Worm (Caenorhabditis elegans) whole organism, young adult: ENCODE results near the gene F59B2.8.

Source experiments
- B0336.3 ChIP-seq: fragments of 200-800 bp; sonication (Bioruptor generic); IDR thresholded peaks from 2 replicates; pipeline ENCODE4 v1.3.6; 2022; ENCODE audit warnings: missing genetic modification characterization, missing compliant biosample characterization
- C06A6.2 ChIP-seq: fragments of 200-800 bp; sonication (Bioruptor generic); conservative IDR thresholded peaks from 2 replicates; pipeline ENCODE4 v1.3.6; 2022; ENCODE audit warnings: missing genetic modification characterization, missing compliant biosample characterization
- C17E4.6 ChIP-seq: fragments of 200-800 bp; sonication (Bioruptor generic); IDR thresholded peaks from 2 replicates; pipeline ENCODE4 v1.3.6; 2022; ENCODE audit warnings: missing genetic modification reagents, missing genetic modification characterization, missing compliant biosample characterization
- F52B5.7 ChIP-seq: sonication (generic microtip); optimal IDR thresholded peaks from 2 replicates; lab custom pipeline; 2016; ENCODE audit warnings: mild to moderate bottlenecking, missing genetic modification characterization, missing compliant biosample characterization
- F57C9.4 ChIP-seq: sonication (generic microtip); optimal IDR thresholded peaks from 2 replicates; lab custom pipeline; 2017; ENCODE audit warnings: mild to moderate bottlenecking, missing genetic modification characterization, missing compliant biosample characterization
- K11D2.4 ChIP-seq: fragments of 200-800 bp; sonication (Bioruptor generic); IDR thresholded peaks from 2 replicates; pipeline ENCODE4 v1.3.6; 2022; ENCODE audit warnings: missing genetic modification reagents, missing genetic modification characterization, missing compliant biosample characterization
- K12H6.12 ChIP-seq: fragments of 200-800 bp; sonication (Bioruptor generic); optimal IDR thresholded peaks from 2 replicates; lab custom pipeline; 2018; ENCODE audit warnings: mild to moderate bottlenecking, missing genetic modification characterization, missing compliant biosample characterization
- Y53F4B.3 ChIP-seq: fragments of 200-800 bp; sonication (Bioruptor generic); IDR thresholded peaks from 2 replicates; pipeline ENCODE4 v1.3.6; 2022; ENCODE audit warnings: missing genetic modification reagents, missing genetic modification characterization, missing compliant biosample characterization
- atf-7 ChIP-seq: sonication (generic microtip); optimal IDR thresholded peaks from 2 replicates; lab custom pipeline; 2017; ENCODE audit warnings: mild to moderate bottlenecking, missing genetic modification characterization, missing compliant biosample characterization
- athp-1 ChIP-seq: sonication (generic microtip); optimal IDR thresholded peaks from 2 replicates; lab custom pipeline; 2017; ENCODE audit warnings: mild to moderate bottlenecking, missing genetic modification characterization, missing compliant biosample characterization
- attf-5 ChIP-seq: fragments of 200-800 bp; sonication (Bioruptor generic); optimal IDR thresholded peaks from 2 replicates; lab custom pipeline; 2018; ENCODE audit warnings: mild to moderate bottlenecking, missing genetic modification characterization, missing compliant biosample characterization
- attf-6 ChIP-seq: fragments of 200-800 bp; sonication (Bioruptor generic); IDR thresholded peaks from 2 replicates; pipeline ENCODE4 v1.3.6; 2022; ENCODE audit warnings: missing genetic modification reagents, missing genetic modification characterization, missing compliant biosample characterization
- bed-2 ChIP-seq: fragments of 200-800 bp; sonication (Bioruptor generic); IDR thresholded peaks from 2 replicates; pipeline ENCODE4 v1.3.6; 2022; ENCODE audit warnings: missing genetic modification reagents, missing genetic modification characterization, missing compliant biosample characterization
- ccch-3 ChIP-seq: fragments of 200-800 bp; sonication (Bioruptor generic); optimal IDR thresholded peaks from 2 replicates; lab custom pipeline; 2018; ENCODE audit warnings: mild to moderate bottlenecking, missing genetic modification characterization, missing compliant biosample characterization
- cebp-2 ChIP-seq: fragments of 200-800 bp; sonication (Bioruptor generic); IDR thresholded peaks from 2 replicates; pipeline ENCODE4 v1.3.6; 2022; ENCODE audit warnings: missing genetic modification characterization, missing compliant biosample characterization
- chd-7 ChIP-seq: sonication (generic microtip); optimal IDR thresholded peaks from 2 replicates; lab custom pipeline; 2016; ENCODE audit warnings: mild to moderate bottlenecking, missing genetic modification characterization, moderate library complexity, missing compliant biosample characterization
- dpl-1 ChIP-seq: fragments of 150-350 bp; optimal IDR thresholded peaks from 2 replicates; lab custom pipeline; 2014; ENCODE audit warnings: missing biosample characterization, missing genetic modification reagents, missing genetic modification characterization
- efl-1 ChIP-seq: fragments of 150-350 bp; optimal IDR thresholded peaks from 2 replicates; lab custom pipeline; 2014; ENCODE audit warnings: missing biosample characterization, missing genetic modification reagents, missing genetic modification characterization
- egrh-3 ChIP-seq: fragments of 200-800 bp; sonication (Bioruptor generic); IDR thresholded peaks from 2 replicates; pipeline ENCODE4 v1.3.6; 2022; ENCODE audit warnings: missing genetic modification reagents, missing genetic modification characterization, missing compliant biosample characterization
- ekl-4 ChIP-seq: fragments of 200-800 bp; sonication (Bioruptor generic); IDR thresholded peaks from 2 replicates; pipeline ENCODE4 v1.3.6; 2022; ENCODE audit warnings: missing genetic modification reagents, missing genetic modification characterization, missing compliant biosample characterization
- hmg-1.2 ChIP-seq: fragments of 200-800 bp; sonication (Bioruptor generic); IDR thresholded peaks from 2 replicates; pipeline ENCODE4 v1.3.6; 2022; ENCODE audit warnings: missing genetic modification reagents, missing genetic modification characterization, missing compliant biosample characterization
- hmg-20 ChIP-seq: fragments of 200-800 bp; sonication (Bioruptor generic); IDR thresholded peaks from 2 replicates; pipeline ENCODE4 v1.3.6; 2022; ENCODE audit warnings: missing genetic modification reagents, missing genetic modification characterization, missing compliant biosample characterization
- hsf-1 ChIP-seq: fragments of 200-800 bp; sonication (Bioruptor generic); IDR thresholded peaks from 2 replicates; pipeline ENCODE4 v1.3.6; 2022; ENCODE audit warnings: missing genetic modification reagents, missing genetic modification characterization, missing compliant biosample characterization
- lin-40 ChIP-seq: sonication (generic microtip); optimal IDR thresholded peaks from 2 replicates; lab custom pipeline; 2016; ENCODE audit warnings: missing genetic modification characterization, mild to moderate bottlenecking, missing compliant biosample characterization, missing genotype, missing genetic modification reagents
- lir-1 ChIP-seq: fragments of 200-800 bp; sonication (Bioruptor generic); conservative IDR thresholded peaks from 2 replicates; pipeline ENCODE4 v1.3.6; 2022; ENCODE audit warnings: missing genetic modification reagents, missing genetic modification characterization, missing compliant biosample characterization
- lsy-27 ChIP-seq: sonication (generic microtip); optimal IDR thresholded peaks from 2 replicates; lab custom pipeline; 2017; ENCODE audit warnings: missing genetic modification characterization, mild to moderate bottlenecking, missing compliant biosample characterization, antibody characterized with exemption, missing genotype, borderline replicate concordance; ENCODE audit not compliant: insufficient read depth
- madf-3 ChIP-seq: fragments of 200-800 bp; sonication (Bioruptor generic); IDR thresholded peaks from 2 replicates; pipeline ENCODE4 v1.3.6; 2022; ENCODE audit warnings: missing genetic modification reagents, missing genetic modification characterization, missing compliant biosample characterization
- nfya-1 ChIP-seq: sonication (generic microtip); optimal IDR thresholded peaks from 2 replicates; lab custom pipeline; 2017; ENCODE audit warnings: antibody characterized with exemption, missing compliant biosample characterization, missing genetic modification characterization, borderline replicate concordance; ENCODE audit not compliant: insufficient read depth
- nhr-80 ChIP-seq: sonication (generic microtip); optimal IDR thresholded peaks from 2 replicates; lab custom pipeline; 2016; ENCODE audit warnings: missing genetic modification characterization, missing compliant biosample characterization
- pbrm-1 ChIP-seq: fragments of 200-800 bp; sonication (Bioruptor generic); IDR thresholded peaks from 2 replicates; pipeline ENCODE4 v1.3.6; 2022; ENCODE audit warnings: missing genetic modification reagents, missing genetic modification characterization, missing compliant biosample characterization
- pha-4 ChIP-seq: fragments of 150-350 bp; sonication (generic microtip); optimal IDR thresholded peaks from 2 replicates; lab custom pipeline; 2014; ENCODE audit warnings: missing biosample characterization, missing genetic modification reagents, missing genetic modification characterization
- sdz-38 ChIP-seq: sonication (generic microtip); optimal IDR thresholded peaks from 2 replicates; lab custom pipeline; 2016; ENCODE audit warnings: missing genotype, missing genetic modification characterization, missing compliant biosample characterization
- snpc-1.1 ChIP-seq: sonication (generic microtip); optimal IDR thresholded peaks from 2 replicates; lab custom pipeline; 2017; ENCODE audit warnings: missing genetic modification characterization, mild to moderate bottlenecking, missing compliant biosample characterization, antibody characterized with exemption, moderate library complexity, missing genotype, missing genetic modification reagents; ENCODE audit not compliant: insufficient read depth
- snpc-1.3 ChIP-seq: sonication (generic microtip); optimal IDR thresholded peaks from 2 replicates; lab custom pipeline; 2017; ENCODE audit warnings: missing genetic modification characterization, mild to moderate bottlenecking, missing compliant biosample characterization, antibody characterized with exemption, moderate library complexity, missing genotype, missing genetic modification reagents; ENCODE audit not compliant: insufficient read depth
- tbp1 ChIP-seq: fragments of 200-800 bp; sonication (Bioruptor generic); optimal IDR thresholded peaks from 2 replicates; lab custom pipeline; 2018; ENCODE audit warnings: mild to moderate bottlenecking, missing genetic modification characterization, missing compliant biosample characterization
- tlf-1 ChIP-seq: fragments of 200-800 bp; sonication (Bioruptor generic); optimal IDR thresholded peaks from 2 replicates; lab custom pipeline; 2018; ENCODE audit warnings: mild to moderate bottlenecking, missing genetic modification characterization, missing compliant biosample characterization
- xnd-1 ChIP-seq: sonication (generic microtip); optimal IDR thresholded peaks from 2 replicates; lab custom pipeline; 2016; ENCODE audit warnings: missing genotype, missing genetic modification reagents, missing genetic modification characterization, missing compliant biosample characterization
- zim-3 ChIP-seq: sonication (generic microtip); optimal IDR thresholded peaks from 2 replicates; lab custom pipeline; 2017; ENCODE audit warnings: mild to moderate bottlenecking, missing genetic modification characterization, moderate library complexity, missing compliant biosample characterization
- ztf-22 ChIP-seq: fragments of 200-800 bp; sonication (Bioruptor generic); optimal IDR thresholded peaks from 2 replicates; lab custom pipeline; 2018; ENCODE audit warnings: mild to moderate bottlenecking, missing genetic modification characterization, moderate library complexity, missing compliant biosample characterization
- ztf-25 ChIP-seq: fragments of 200-800 bp; sonication (Bioruptor generic); IDR thresholded peaks from 2 replicates; pipeline ENCODE4 v1.3.6; 2022; ENCODE audit warnings: missing genetic modification reagents, missing genetic modification characterization, missing compliant biosample characterization

Gene F59B2.8

DNA sequence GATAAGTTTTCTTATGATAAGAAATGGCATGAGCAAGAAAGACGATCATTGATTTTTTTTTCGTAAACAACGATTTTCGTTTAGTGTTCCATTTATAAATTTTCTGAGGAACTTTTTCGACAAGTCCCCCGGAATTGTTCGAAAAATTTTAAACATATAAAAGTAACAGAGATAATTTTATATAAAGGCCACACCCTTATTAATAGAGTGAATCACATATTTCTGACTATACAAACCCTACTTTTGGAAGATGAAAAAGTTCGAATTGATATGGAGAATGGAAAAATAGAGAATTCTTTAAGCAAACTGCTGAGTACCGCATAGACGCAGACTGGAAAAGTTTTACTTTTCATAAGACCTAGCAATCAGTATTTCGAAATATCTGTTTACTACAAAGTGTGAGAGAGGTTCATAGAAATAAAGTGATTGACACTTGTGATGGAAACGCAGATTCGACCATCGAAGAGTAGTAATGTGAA, 41.2 kb upstream of the F59B2.8 start (continued):
- TF ChIP-seq snpc-1.1 (tag; lab: Kevin White, UChicago): no peak
- TF ChIP-seq K11D2.4 (GFP tag; lab: Robert Waterston, UW): peak; percentile 49
- TF ChIP-seq Y53F4B.3 (GFP tag; lab: Robert Waterston, UW): no peak
- TF ChIP-seq tbp1 (GFP tag; lab: Kevin White, UChicago): peak; percentile 65
- TF ChIP-seq K12H6.12: peak; percentile 63
- no peak for TF ChIP-seq athp-1
- TF ChIP-seq lin-40 (tag; lab: Kevin White, UChicago): peak; percentile 67
- TF ChIP-seq egrh-3 (GFP tag; lab: Robert Waterston, UW): no peak
- TF ChIP-seq hmg-1.2: peak; percentile 54
- TF ChIP-seq chd-7 (tag; lab: Kevin White, UChicago): peak; percentile 70
- no peak for TF ChIP-seq ccch-3 (GFP tag; lab: Kevin White, UChicago)
- TF ChIP-seq bed-2 (GFP tag; lab: Robert Waterston, UW): no peak
- TF ChIP-seq ztf-22: peak; percentile 32
- peak; percentile 63; the same call in 1 of the 2 replicates for TF ChIP-seq B0336.3 (GFP tag; lab: Robert Waterston, UW)
- TF ChIP-seq cebp-2 (GFP tag; lab: Robert Waterston, UW): no peak
- peak; percentile 41; the same call in 1 of the 2 replicates for TF ChIP-seq C06A6.2 (GFP tag; lab: Robert Waterston, UW)
- TF ChIP-seq nfya-1 (tag; lab: Kevin White, UChicago): no peak
- peak; percentile 45; the same call in 1 of the 2 replicates for TF ChIP-seq madf-3
- TF ChIP-seq, all 124 proteins: peak for 61

DNA sequence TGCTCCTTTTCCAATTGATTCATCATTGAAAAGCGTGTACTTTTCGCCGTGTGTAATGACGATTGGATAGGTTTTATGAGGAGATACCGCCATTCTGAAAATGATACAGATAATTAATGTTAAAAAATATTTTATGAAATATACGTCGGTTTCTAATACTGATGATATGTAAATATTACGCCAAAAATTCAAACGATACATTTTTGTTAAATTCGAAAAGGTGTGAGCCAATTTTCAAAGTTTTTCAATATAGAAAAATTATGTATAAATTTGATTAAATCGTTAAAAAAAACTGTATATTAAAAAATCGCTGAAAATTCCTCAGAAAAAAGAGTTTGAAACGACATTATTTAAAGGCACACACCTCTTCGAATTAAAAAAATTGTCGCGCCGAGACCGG, 40.6 kb upstream of the F59B2.8 start, which contains the start of gene ikke-1:
Gene ikke-1, minus strand, starts transcription at position 101 of the 400 bp plus-strand sequence.
- no peak for TF ChIP-seq ztf-25 (GFP tag; lab: Robert Waterston, UW)
- TF ChIP-seq hsf-1 (GFP tag; lab: Robert Waterston, UW): 0 out of 2 replicates have a peak, but pooled peaks have one; percentile 6
- TF ChIP-seq, all 124 proteins: peak for 1

DNA sequence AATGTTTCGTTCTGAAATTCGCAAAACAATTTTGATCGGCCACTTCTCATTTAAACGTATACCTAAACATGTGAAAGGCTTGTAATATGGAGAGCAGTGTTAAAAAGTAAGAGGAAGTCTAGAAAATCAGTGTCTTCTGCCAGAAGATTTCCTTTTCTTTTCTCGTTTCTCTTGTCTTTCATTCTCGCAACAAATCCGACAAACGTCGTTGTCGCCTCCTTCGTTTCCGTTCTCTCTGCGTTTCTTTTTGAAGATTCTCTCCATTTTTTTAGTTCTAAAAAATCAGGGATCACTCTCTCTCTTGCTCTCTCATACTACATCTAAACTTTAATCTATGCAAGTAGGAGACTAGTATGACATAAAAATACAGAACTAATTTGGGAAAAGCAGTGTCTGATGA, 37.3 kb upstream of the F59B2.8 start:
- TF ChIP-seq B0336.3 (GFP tag; lab: Robert Waterston, UW): no peak
- TF ChIP-seq attf-6 (GFP tag; lab: Robert Waterston, UW): no peak
- TF ChIP-seq hmg-20 (GFP tag; lab: Robert Waterston, UW): no peak
- no peak for TF ChIP-seq xnd-1
- TF ChIP-seq pbrm-1: no peak
- no peak for TF ChIP-seq F52B5.7 (tag; lab: Kevin White, UChicago)
- TF ChIP-seq, all 124 proteins: peak for 0

DNA sequence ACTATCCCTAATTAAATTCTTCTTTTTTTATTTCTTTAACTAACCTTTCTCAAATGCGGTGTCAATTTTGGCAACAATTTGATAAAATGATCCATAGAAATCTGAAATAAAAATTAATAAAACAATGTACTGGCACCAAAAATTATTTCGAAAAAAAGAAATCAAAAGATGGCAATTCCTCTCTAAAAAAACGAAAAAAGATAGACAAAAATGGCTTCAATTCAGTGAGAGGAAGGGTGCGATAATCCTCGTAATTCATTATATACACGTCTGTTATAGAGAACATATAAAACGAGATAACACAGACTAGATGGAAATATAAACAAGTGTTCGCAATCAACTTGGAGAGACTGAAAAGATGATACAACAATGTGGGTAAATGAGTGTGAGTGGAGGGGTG, 35.8 kb upstream of the F59B2.8 start, which contains the start of gene R107.2:
Gene R107.2, minus strand, starts transcription at position 101 of the 400 bp plus-strand sequence.
- TF ChIP-seq C17E4.6 (GFP tag; lab: Robert Waterston, UW) (no peak), nhr-80 (tag; lab: Kevin White, UChicago) (peak; percentile 29), attf-5 (GFP tag; lab: Kevin White, UChicago) (peak; percentile 8)
- TF ChIP-seq, all 124 proteins: peak for 2

DNA sequence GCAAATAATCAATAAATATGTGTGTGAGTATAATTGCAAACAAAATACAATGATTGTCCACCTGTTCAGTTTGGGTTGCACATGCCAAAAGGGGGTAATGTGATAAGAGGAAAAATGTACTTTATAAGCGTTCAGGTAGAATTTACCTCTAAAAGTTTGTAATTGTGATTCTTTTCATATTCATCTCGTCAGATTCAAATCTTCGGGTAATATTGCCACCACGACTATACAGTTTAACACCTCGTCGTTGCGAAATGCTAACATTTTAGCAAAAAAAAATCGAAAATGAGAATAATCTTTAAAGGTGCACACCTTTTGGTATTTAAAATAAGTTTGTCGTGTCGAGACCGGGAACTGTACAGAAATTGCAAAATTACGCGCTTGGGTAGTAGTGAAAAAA, 33.2 kb upstream of the F59B2.8 start, which contains the start of gene nac-2:
Gene nac-2, minus strand, starts transcription at position 101 of the 400 bp plus-strand sequence.
- TF ChIP-seq F57C9.4 (no peak), tlf-1 (no peak), snpc-1.3 (tag; lab: Kevin White, UChicago) (no peak), lsy-27 (no peak), efl-1 (GFP tag; lab: Kevin White, UChicago) (no peak), sdz-38 (no peak), ekl-4 (GFP tag; lab: Robert Waterston, UW) (no peak), pha-4 (tag; lab: Kevin White, UChicago) (no peak), atf-7 (tag; lab: Kevin White, UChicago) (no peak), hmg-20 (GFP tag; lab: Robert Waterston, UW) (no peak), zim-3 (tag; lab: Kevin White, UChicago) (no peak), dpl-1 (GFP tag; lab: Kevin White, UChicago) (no peak), lir-1 (GFP tag; lab: Robert Waterston, UW) (no peak), pbrm-1 (no peak)
